Fruit fly (Drosophila melanogaster) Kc167 (cell line): ENCODE results near the gene Polr1C.

ENCODE experiments used
- Myc ChIP-seq: fragments of >200 bp; optimal IDR thresholded peaks from 2 replicates; lab custom pipeline; 2017; ENCODE audit warnings: missing external identifiers
- Sin3A ChIP-seq: fragments of >200 bp; optimal IDR thresholded peaks from 2 replicates; lab custom pipeline; 2018; ENCODE audit warnings: missing external identifiers
- h ChIP-seq: fragments of >200 bp; optimal IDR thresholded peaks from 3 replicates; lab custom pipeline; 2018; ENCODE audit warnings: missing external identifiers
- psq ChIP-seq: fragments of >200 bp; optimal IDR thresholded peaks from 2 replicates; lab custom pipeline; 2017; ENCODE audit warnings: missing external identifiers

DNA sequence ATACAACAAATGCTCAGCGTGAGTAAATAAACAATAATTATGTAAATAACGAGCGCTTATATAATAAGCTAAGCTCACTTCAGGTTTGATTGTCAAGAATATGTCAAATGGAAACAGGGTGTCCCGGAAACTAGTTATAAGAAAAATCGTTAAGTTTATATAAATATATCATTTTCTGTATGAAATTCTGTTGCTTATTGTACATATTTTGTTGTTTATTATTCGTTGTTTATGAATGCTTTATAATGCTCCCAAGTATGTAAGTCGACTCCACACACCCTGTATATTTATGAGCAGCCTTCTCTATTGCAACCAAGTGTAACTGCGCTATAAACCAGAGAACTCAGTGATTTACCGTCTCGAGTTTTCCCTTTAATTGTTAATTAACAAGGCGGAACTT is 38.3 kb upstream of the Polr1C start:
- TF ChIP-seq psq: no peak
- TF ChIP-seq Myc: no peak
- TF ChIP-seq Sin3A (lab: Kevin White, UChicago): no peak
- no peak for TF ChIP-seq h (lab: Kevin White, UChicago)
